Fruit fly (Drosophila melanogaster) whole organism, pupa: ENCODE measurements around the gene ppk15.
A peak's percentile ranks its signal among the peaks of the same experiment; 100 is the strongest.

Experiments
- CG10348 ChIP-seq: fragments of 200-800 bp; sonication (Bioruptor generic); IDR thresholded peaks from 2 replicates; pipeline ENCODE4 v1.3.6; 2022; ENCODE audit warnings: missing biosample characterization, missing genetic modification characterization
- CG12605 ChIP-seq: fragments of 200-800 bp; sonication (Bioruptor generic); IDR thresholded peaks from 2 replicates; pipeline ENCODE4 v1.3.6; 2022; ENCODE audit warnings: missing biosample characterization, missing genetic modification characterization
- CG13204 ChIP-seq: fragments of 200-800 bp; sonication (Bioruptor generic); optimal IDR thresholded peaks from 2 replicates; lab custom pipeline; 2018; ENCODE audit warnings: missing biosample characterization, mild to moderate bottlenecking, missing genetic modification characterization, moderate library complexity
- CG14655 ChIP-seq: fragments of 200-800 bp; sonication (Bioruptor generic); optimal IDR thresholded peaks from 3 replicates; lab custom pipeline; 2017; ENCODE audit warnings: mild to moderate bottlenecking, missing biosample characterization, missing genetic modification reagents, missing genetic modification characterization
- CG15710 ChIP-seq: fragments of 200-800 bp; sonication (Bioruptor generic); optimal IDR thresholded peaks from 2 replicates; lab custom pipeline; 2018; ENCODE audit warnings: missing biosample characterization, mild to moderate bottlenecking, missing genetic modification characterization, moderate library complexity
- CG17806 ChIP-seq: fragments of 200-800 bp; sonication (Bioruptor generic); optimal IDR thresholded peaks from 2 replicates; lab custom pipeline; 2018; ENCODE audit warnings: missing biosample characterization, mild to moderate bottlenecking, missing genetic modification characterization, moderate library complexity
- CG32121 ChIP-seq: fragments of 200-800 bp; sonication (Bioruptor generic); IDR thresholded peaks from 2 replicates; pipeline ENCODE4 v1.3.6; 2022; ENCODE audit warnings: missing biosample characterization, missing genetic modification characterization
- CG34367 ChIP-seq: fragments of 200-800 bp; sonication (Bioruptor generic); optimal IDR thresholded peaks from 2 replicates; lab custom pipeline; 2018; ENCODE audit warnings: missing biosample characterization, mild to moderate bottlenecking, missing genetic modification characterization
- CG4496 ChIP-seq: fragments of 200-800 bp; sonication (Bioruptor generic); IDR thresholded peaks from 3 replicates; pipeline ENCODE4 v1.3.6; 2022; ENCODE audit warnings: missing biosample characterization, missing genetic modification characterization
- CG8159 ChIP-seq: fragments of 200-800 bp; sonication (Bioruptor generic); optimal IDR thresholded peaks from 3 replicates; lab custom pipeline; 2018; ENCODE audit warnings: missing biosample characterization, mild to moderate bottlenecking, missing genetic modification characterization, moderate library complexity
- CG8301 ChIP-seq: fragments of 200-800 bp; sonication (Bioruptor generic); optimal IDR thresholded peaks from 2 replicates; lab custom pipeline; 2018; ENCODE audit warnings: missing biosample characterization, mild to moderate bottlenecking, missing genetic modification characterization
- CG9948 ChIP-seq: fragments of 200-800 bp; sonication (Bioruptor generic); optimal IDR thresholded peaks from 2 replicates; lab custom pipeline; 2018; ENCODE audit warnings: missing biosample characterization, mild to moderate bottlenecking, missing genetic modification characterization, moderate library complexity
- D1 ChIP-seq: fragments of 200-800 bp; sonication (Bioruptor generic); optimal IDR thresholded peaks from 2 replicates; lab custom pipeline; 2018; ENCODE audit warnings: missing biosample characterization, mild to moderate bottlenecking, missing genetic modification characterization, moderate library complexity
- EcR ChIP-seq: fragments of 200-800 bp; sonication (Bioruptor generic); optimal IDR thresholded peaks from 3 replicates; lab custom pipeline; 2019; ENCODE audit warnings: missing biosample characterization, missing genetic modification characterization, mild to moderate bottlenecking, moderate library complexity, missing genetic modification reagents
- Ets98B ChIP-seq: fragments of 200-800 bp; sonication (Bioruptor generic); IDR thresholded peaks from 2 replicates; pipeline ENCODE4 v1.3.6; 2022; ENCODE audit warnings: missing biosample characterization, missing genetic modification characterization
- Pif1A ChIP-seq: fragments of 200-800 bp; sonication (Bioruptor generic); optimal IDR thresholded peaks from 3 replicates; lab custom pipeline; 2016; ENCODE audit warnings: missing biosample characterization, missing genetic modification characterization
- Pif1B ChIP-seq: fragments of 200-800 bp; sonication (Bioruptor generic); optimal IDR thresholded peaks from 3 replicates; lab custom pipeline; 2016; ENCODE audit warnings: missing biosample characterization, missing genetic modification characterization
- Snoo ChIP-seq: fragments of 200-800 bp; sonication (Bioruptor generic); optimal IDR thresholded peaks from 3 replicates; lab custom pipeline; 2017; ENCODE audit warnings: missing biosample characterization, mild to moderate bottlenecking, missing genetic modification characterization, inconsistent platforms
- fd96Ca ChIP-seq: fragments of 200-800 bp; sonication (Bioruptor generic); IDR thresholded peaks from 3 replicates; pipeline ENCODE4 v1.3.6; 2022; ENCODE audit warnings: missing biosample characterization, missing genetic modification characterization
- gl ChIP-seq: fragments of 200-800 bp; sonication (Bioruptor generic); optimal IDR thresholded peaks from 2 replicates; lab custom pipeline; 2018; ENCODE audit warnings: missing biosample characterization, mild to moderate bottlenecking, missing genetic modification characterization
- rn ChIP-seq: fragments of 200-800 bp; sonication (Bioruptor generic); IDR thresholded peaks from 2 replicates; pipeline ENCODE4 v1.3.6; 2022; ENCODE audit warnings: missing biosample characterization, missing genetic modification characterization

ppk15 gene

DNA sequence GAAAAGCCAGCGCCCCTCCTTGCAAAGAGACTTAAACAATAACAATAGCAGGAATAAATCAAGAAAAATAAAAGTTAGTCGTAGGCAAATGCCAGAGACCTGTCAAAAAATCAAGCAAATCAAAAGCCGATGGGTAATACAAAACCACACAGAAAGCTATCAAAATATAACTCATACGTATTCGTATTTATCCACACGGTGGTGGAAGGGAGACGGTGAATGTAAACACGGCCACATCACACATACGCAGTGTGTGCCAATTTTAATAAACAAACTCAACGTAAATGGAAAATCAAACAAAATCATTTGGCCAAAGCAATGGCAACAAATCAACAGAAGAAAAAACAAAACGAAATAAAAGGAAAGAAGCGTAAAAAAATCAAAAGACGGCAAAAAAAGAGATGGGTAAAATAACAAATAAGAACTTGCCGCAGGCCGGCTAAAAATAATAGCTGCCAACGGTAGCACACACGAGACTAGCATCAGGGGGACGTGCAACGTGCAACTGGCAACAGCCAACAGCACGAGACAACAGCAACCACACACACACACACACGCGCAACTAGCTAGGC is 39.2 kb upstream of the ppk15 start:
- TF ChIP-seq D1 (tag; lab: Kevin White, UChicago) (no peak), CG32121 (peak; percentile 62), CG14655 (GFP tag; lab: Kevin White, UChicago) (peak; percentile 51), fd96Ca (GFP tag; lab: Robert Waterston, UW) (peak; percentile 57; the same call in 2 of the 3 replicates), CG9948 (tag; lab: Kevin White, UChicago) (no peak), Ets98B (GFP tag; lab: Robert Waterston, UW) (peak; percentile 70), rn (GFP tag; lab: Robert Waterston, UW) (peak; percentile 40), CG4496 (peak; percentile 66; the same call in 2 of the 3 replicates), Pif1A (GFP tag; lab: Kevin White, UChicago) (no peak), Pif1B (GFP tag; lab: Kevin White, UChicago) (no peak), CG8301 (tag; lab: Kevin White, UChicago) (peak; percentile 46), CG15710 (tag; lab: Kevin White, UChicago) (no peak), CG10348 (no peak), CG12605 (GFP tag; lab: Robert Waterston, UW) (peak; percentile 57; the same call in 1 of the 2 replicates), Snoo (tag; lab: Kevin White, UChicago) (no peak), CG34367 (tag; lab: Kevin White, UChicago) (no peak), CG8159 (tag; lab: Kevin White, UChicago) (no peak), EcR (no peak), CG17806 (tag; lab: Kevin White, UChicago) (no peak), CG13204 (GFP tag; lab: Kevin White, UChicago) (no peak), gl (peak; percentile 2)

- no peak for TF ChIP-seq rn (GFP tag; lab: Robert Waterston, UW)
- TF ChIP-seq CG15710 (tag; lab: Kevin White, UChicago), result no peak
- TF ChIP-seq Pif1B (GFP tag; lab: Kevin White, UChicago), result no peak
- TF ChIP-seq EcR, result no peak
- TF ChIP-seq CG8301 (tag; lab: Kevin White, UChicago), result no peak
- TF ChIP-seq CG13204 (GFP tag; lab: Kevin White, UChicago), result peak; percentile 56
- TF ChIP-seq CG32121, result 0 out of 2 replicates have a peak, but pooled peaks have one; percentile 38
- no peak for TF ChIP-seq CG34367 (tag; lab: Kevin White, UChicago)
- no peak for TF ChIP-seq CG8159 (tag; lab: Kevin White, UChicago)
- TF ChIP-seq CG17806 (tag; lab: Kevin White, UChicago), result no peak
- no peak for TF ChIP-seq gl
- TF ChIP-seq Ets98B (GFP tag; lab: Robert Waterston, UW), result peak; percentile 9; the same call in 1 of the 2 replicates
- no peak for TF ChIP-seq CG9948 (tag; lab: Kevin White, UChicago)
- peak; percentile 10; the same call in 1 of the 2 replicates for TF ChIP-seq CG12605 (GFP tag; lab: Robert Waterston, UW)
- no peak for TF ChIP-seq CG14655 (GFP tag; lab: Kevin White, UChicago)
- TF ChIP-seq Snoo (tag; lab: Kevin White, UChicago), result no peak
- no peak for TF ChIP-seq D1 (tag; lab: Kevin White, UChicago)
- TF ChIP-seq fd96Ca (GFP tag; lab: Robert Waterston, UW), result no peak; the same call in 2 of the 3 replicates
- TF ChIP-seq CG4496, result 0 out of 3 replicates have a peak, but pooled peaks have one; percentile 7
- TF ChIP-seq CG10348, result no peak
- TF ChIP-seq Pif1A (GFP tag; lab: Kevin White, UChicago), result no peak
Measured at dm6 chr3R:26440455-26441196, 37.2 kb upstream of the ppk15 start, which contains the start of gene tx. TSS of gene tx (plus strand) at chr3R:26440778.

DNA sequence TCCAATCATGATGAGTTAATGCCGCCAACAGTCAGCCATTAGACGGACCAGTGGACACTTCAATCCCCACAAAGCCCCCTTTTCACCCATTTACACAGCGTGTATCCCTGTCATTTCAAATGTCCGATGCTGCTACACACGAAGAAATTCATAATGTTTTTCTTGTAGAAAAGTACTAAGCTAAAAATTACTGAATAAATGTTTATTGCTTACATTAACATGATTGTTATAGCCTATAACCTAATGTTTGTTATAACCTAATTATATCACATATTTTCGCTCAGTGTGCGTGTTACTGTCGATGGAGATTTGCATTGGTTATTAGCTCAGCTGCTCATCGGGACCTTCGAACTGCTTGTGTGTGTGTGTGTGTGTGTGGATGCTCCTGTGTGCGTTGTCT is 33.1 kb upstream of the ppk15 start:
- no peak for TF ChIP-seq rn (GFP tag; lab: Robert Waterston, UW)
- TF ChIP-seq CG15710 (tag; lab: Kevin White, UChicago), result peak; percentile 12
- TF ChIP-seq CG10348, result no peak
- TF ChIP-seq Pif1B (GFP tag; lab: Kevin White, UChicago), result no peak
- peak; percentile 8 for TF ChIP-seq CG34367 (tag; lab: Kevin White, UChicago)
- no peak for TF ChIP-seq fd96Ca (GFP tag; lab: Robert Waterston, UW)
- TF ChIP-seq CG9948 (tag; lab: Kevin White, UChicago), result peak; percentile 34
- TF ChIP-seq D1 (tag; lab: Kevin White, UChicago), result no peak
- TF ChIP-seq CG32121, result peak; percentile 27; the same call in 1 of the 2 replicates
- TF ChIP-seq CG14655 (GFP tag; lab: Kevin White, UChicago), result peak; percentile 48
- peak; percentile 45 for TF ChIP-seq CG17806 (tag; lab: Kevin White, UChicago)
- TF ChIP-seq Snoo (tag; lab: Kevin White, UChicago), result peak; percentile 6
- no peak for TF ChIP-seq EcR
- TF ChIP-seq gl, result no peak
- TF ChIP-seq Ets98B (GFP tag; lab: Robert Waterston, UW), result peak; percentile 54; the same call in 1 of the 2 replicates
- TF ChIP-seq CG8301 (tag; lab: Kevin White, UChicago), result peak; percentile 37
- TF ChIP-seq CG8159 (tag; lab: Kevin White, UChicago), result peak; percentile 45
- peak; percentile 35 for TF ChIP-seq Pif1A (GFP tag; lab: Kevin White, UChicago)
- TF ChIP-seq CG13204 (GFP tag; lab: Kevin White, UChicago), result no peak
- no peak for TF ChIP-seq CG12605 (GFP tag; lab: Robert Waterston, UW)
- TF ChIP-seq CG4496, result peak; percentile 60; the same call in 2 of the 3 replicates

DNA sequence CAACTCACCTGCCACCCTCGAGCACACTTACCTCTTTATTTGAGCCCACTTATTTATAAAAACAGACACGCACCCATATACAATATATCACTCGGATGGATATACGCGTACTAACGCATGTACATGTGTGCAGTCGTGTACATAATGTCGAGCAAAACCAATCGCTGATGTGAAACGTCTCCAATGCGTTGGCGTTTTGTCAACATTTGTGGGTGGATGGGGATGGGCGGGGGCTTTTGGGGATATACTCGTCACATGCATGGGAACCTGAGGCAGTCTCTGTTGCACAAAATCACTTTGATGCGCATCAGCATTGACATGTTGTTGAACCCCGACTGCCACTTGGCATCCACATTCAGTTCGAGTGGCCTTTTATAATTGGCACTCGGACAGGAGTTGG is 32.5 kb upstream of the ppk15 start:
- TF ChIP-seq CG9948 (tag; lab: Kevin White, UChicago) (no peak), Snoo (tag; lab: Kevin White, UChicago) (no peak), D1 (tag; lab: Kevin White, UChicago) (no peak), CG14655 (GFP tag; lab: Kevin White, UChicago) (no peak), gl (no peak), CG10348 (no peak), CG8159 (tag; lab: Kevin White, UChicago) (no peak), CG32121 (no peak), CG4496 (no peak), CG17806 (tag; lab: Kevin White, UChicago) (no peak), CG13204 (GFP tag; lab: Kevin White, UChicago) (no peak), rn (GFP tag; lab: Robert Waterston, UW) (no peak), CG34367 (tag; lab: Kevin White, UChicago) (no peak), CG8301 (tag; lab: Kevin White, UChicago) (no peak), Pif1A (GFP tag; lab: Kevin White, UChicago) (no peak)
